Fruit fly (Drosophila melanogaster) whole organism, pupa: ENCODE results near the gene CG6912.
A peak's percentile ranks its signal among the peaks of the same experiment; 100 is the strongest.

Source experiments
- CG10348 ChIP-seq: fragments of 200-800 bp; sonication (Bioruptor generic); IDR thresholded peaks from 2 replicates; pipeline ENCODE4 v1.3.6; 2022; ENCODE audit warnings: missing biosample characterization, missing genetic modification characterization
- CG12605 ChIP-seq: fragments of 200-800 bp; sonication (Bioruptor generic); IDR thresholded peaks from 2 replicates; pipeline ENCODE4 v1.3.6; 2022; ENCODE audit warnings: missing biosample characterization, missing genetic modification characterization
- CG13204 ChIP-seq: fragments of 200-800 bp; sonication (Bioruptor generic); optimal IDR thresholded peaks from 2 replicates; lab custom pipeline; 2018; ENCODE audit warnings: missing biosample characterization, mild to moderate bottlenecking, missing genetic modification characterization, moderate library complexity
- CG14655 ChIP-seq: fragments of 200-800 bp; sonication (Bioruptor generic); optimal IDR thresholded peaks from 3 replicates; lab custom pipeline; 2017; ENCODE audit warnings: mild to moderate bottlenecking, missing biosample characterization, missing genetic modification reagents, missing genetic modification characterization
- CG15710 ChIP-seq: fragments of 200-800 bp; sonication (Bioruptor generic); optimal IDR thresholded peaks from 2 replicates; lab custom pipeline; 2018; ENCODE audit warnings: missing biosample characterization, mild to moderate bottlenecking, missing genetic modification characterization, moderate library complexity
- CG17806 ChIP-seq: fragments of 200-800 bp; sonication (Bioruptor generic); optimal IDR thresholded peaks from 2 replicates; lab custom pipeline; 2018; ENCODE audit warnings: missing biosample characterization, mild to moderate bottlenecking, missing genetic modification characterization, moderate library complexity
- CG32121 ChIP-seq: fragments of 200-800 bp; sonication (Bioruptor generic); IDR thresholded peaks from 2 replicates; pipeline ENCODE4 v1.3.6; 2022; ENCODE audit warnings: missing biosample characterization, missing genetic modification characterization
- CG34367 ChIP-seq: fragments of 200-800 bp; sonication (Bioruptor generic); optimal IDR thresholded peaks from 2 replicates; lab custom pipeline; 2018; ENCODE audit warnings: missing biosample characterization, mild to moderate bottlenecking, missing genetic modification characterization
- CG4496 ChIP-seq: fragments of 200-800 bp; sonication (Bioruptor generic); IDR thresholded peaks from 3 replicates; pipeline ENCODE4 v1.3.6; 2022; ENCODE audit warnings: missing biosample characterization, missing genetic modification characterization
- CG8159 ChIP-seq: fragments of 200-800 bp; sonication (Bioruptor generic); optimal IDR thresholded peaks from 3 replicates; lab custom pipeline; 2018; ENCODE audit warnings: missing biosample characterization, mild to moderate bottlenecking, missing genetic modification characterization, moderate library complexity
- CG8301 ChIP-seq: fragments of 200-800 bp; sonication (Bioruptor generic); optimal IDR thresholded peaks from 2 replicates; lab custom pipeline; 2018; ENCODE audit warnings: missing biosample characterization, mild to moderate bottlenecking, missing genetic modification characterization
- CG9948 ChIP-seq: fragments of 200-800 bp; sonication (Bioruptor generic); optimal IDR thresholded peaks from 2 replicates; lab custom pipeline; 2018; ENCODE audit warnings: missing biosample characterization, mild to moderate bottlenecking, missing genetic modification characterization, moderate library complexity
- D1 ChIP-seq: fragments of 200-800 bp; sonication (Bioruptor generic); optimal IDR thresholded peaks from 2 replicates; lab custom pipeline; 2018; ENCODE audit warnings: missing biosample characterization, mild to moderate bottlenecking, missing genetic modification characterization, moderate library complexity
- EcR ChIP-seq: fragments of 200-800 bp; sonication (Bioruptor generic); optimal IDR thresholded peaks from 3 replicates; lab custom pipeline; 2019; ENCODE audit warnings: missing biosample characterization, missing genetic modification characterization, mild to moderate bottlenecking, moderate library complexity, missing genetic modification reagents
- Ets98B ChIP-seq: fragments of 200-800 bp; sonication (Bioruptor generic); IDR thresholded peaks from 2 replicates; pipeline ENCODE4 v1.3.6; 2022; ENCODE audit warnings: missing biosample characterization, missing genetic modification characterization
- Pif1A ChIP-seq: fragments of 200-800 bp; sonication (Bioruptor generic); optimal IDR thresholded peaks from 3 replicates; lab custom pipeline; 2016; ENCODE audit warnings: missing biosample characterization, missing genetic modification characterization
- Pif1B ChIP-seq: fragments of 200-800 bp; sonication (Bioruptor generic); optimal IDR thresholded peaks from 3 replicates; lab custom pipeline; 2016; ENCODE audit warnings: missing biosample characterization, missing genetic modification characterization
- Snoo ChIP-seq: fragments of 200-800 bp; sonication (Bioruptor generic); optimal IDR thresholded peaks from 3 replicates; lab custom pipeline; 2017; ENCODE audit warnings: missing biosample characterization, mild to moderate bottlenecking, missing genetic modification characterization, inconsistent platforms
- fd96Ca ChIP-seq: fragments of 200-800 bp; sonication (Bioruptor generic); IDR thresholded peaks from 3 replicates; pipeline ENCODE4 v1.3.6; 2022; ENCODE audit warnings: missing biosample characterization, missing genetic modification characterization
- gl ChIP-seq: fragments of 200-800 bp; sonication (Bioruptor generic); optimal IDR thresholded peaks from 2 replicates; lab custom pipeline; 2018; ENCODE audit warnings: missing biosample characterization, mild to moderate bottlenecking, missing genetic modification characterization
- rn ChIP-seq: fragments of 200-800 bp; sonication (Bioruptor generic); IDR thresholded peaks from 2 replicates; pipeline ENCODE4 v1.3.6; 2022; ENCODE audit warnings: missing biosample characterization, missing genetic modification characterization

The CG6912 gene

dm6 chr3R:15114465-15115228 is 22.2 kb downstream of the CG6912 start:
- TF ChIP-seq CG12605 (GFP tag; lab: Robert Waterston, UW) = no peak
- peak; percentile 53 for TF ChIP-seq EcR (GFP tag; lab: Kevin White, UChicago)
- TF ChIP-seq CG4496 (GFP tag; lab: Robert Waterston, UW) = 0 out of 3 replicates have a peak, but pooled peaks have one; percentile 17
- TF ChIP-seq CG32121 (GFP tag; lab: Robert Waterston, UW) = peak; percentile 50; the same call in 1 of the 2 replicates
- peak; percentile 95 for TF ChIP-seq CG14655 (GFP tag; lab: Kevin White, UChicago)
- TF ChIP-seq gl (tag; lab: Kevin White, UChicago) = peak; percentile 39
- TF ChIP-seq CG9948 (tag; lab: Kevin White, UChicago) = peak; percentile 84
- peak; percentile 20 for TF ChIP-seq Snoo (tag; lab: Kevin White, UChicago)
- TF ChIP-seq CG10348 = no peak
- peak; percentile 64 for TF ChIP-seq CG34367 (tag; lab: Kevin White, UChicago)
- peak; percentile 40; the same call in 1 of the 2 replicates for TF ChIP-seq Ets98B
- peak; percentile 87 for TF ChIP-seq CG8159 (tag; lab: Kevin White, UChicago)
- TF ChIP-seq rn (GFP tag; lab: Robert Waterston, UW) = no peak
- peak; percentile 67 for TF ChIP-seq Pif1B
- TF ChIP-seq CG8301 = peak; percentile 91
- TF ChIP-seq D1 (tag; lab: Kevin White, UChicago) = peak; percentile 58
- TF ChIP-seq CG15710 (tag; lab: Kevin White, UChicago) = peak; percentile 81
- no peak for TF ChIP-seq CG13204
- TF ChIP-seq Pif1A = peak; percentile 83
- peak; percentile 66 for TF ChIP-seq CG17806
- TF ChIP-seq fd96Ca (GFP tag; lab: Robert Waterston, UW) = peak; percentile 66; the same call in 2 of the 3 replicates
- TF ChIP-seq, all 21 proteins: peak for 17

dm6 chr3R:15113584-15113983 is 23.2 kb downstream of the CG6912 start:
- no peak for TF ChIP-seq gl (tag; lab: Kevin White, UChicago)
- no peak for TF ChIP-seq Snoo (tag; lab: Kevin White, UChicago)
- TF ChIP-seq CG32121 (GFP tag; lab: Robert Waterston, UW) = no peak
- no peak for TF ChIP-seq CG12605 (GFP tag; lab: Robert Waterston, UW)
- TF ChIP-seq Ets98B = peak; percentile 28; the same call in 1 of the 2 replicates
- TF ChIP-seq CG4496 (GFP tag; lab: Robert Waterston, UW) = peak; percentile 41; the same call in 2 of the 3 replicates
- peak; percentile 54 for TF ChIP-seq CG9948 (tag; lab: Kevin White, UChicago)
- TF ChIP-seq CG10348 = no peak
- TF ChIP-seq CG8159 (tag; lab: Kevin White, UChicago) = peak; percentile 42
- no peak for TF ChIP-seq rn (GFP tag; lab: Robert Waterston, UW)
- TF ChIP-seq CG17806 = peak; percentile 36
- TF ChIP-seq EcR (GFP tag; lab: Kevin White, UChicago) = no peak
- TF ChIP-seq CG14655 (GFP tag; lab: Kevin White, UChicago) = peak; percentile 77
- no peak for TF ChIP-seq D1 (tag; lab: Kevin White, UChicago)
- peak; percentile 14 for TF ChIP-seq CG15710 (tag; lab: Kevin White, UChicago)
- TF ChIP-seq CG13204 = no peak
- peak; percentile 73 for TF ChIP-seq CG8301
- TF ChIP-seq Pif1A = no peak
- TF ChIP-seq Pif1B = no peak

- no peak for TF ChIP-seq CG10348
- peak; percentile 20 for TF ChIP-seq CG9948 (tag; lab: Kevin White, UChicago)
- peak; percentile 40 for TF ChIP-seq CG34367 (tag; lab: Kevin White, UChicago)
- TF ChIP-seq D1 (tag; lab: Kevin White, UChicago) = no peak
- peak; percentile 69 for TF ChIP-seq Pif1A
- peak; percentile 59; the same call in 1 of the 3 replicates for TF ChIP-seq fd96Ca (GFP tag; lab: Robert Waterston, UW)
- TF ChIP-seq CG17806 = no peak
- peak; percentile 62; the same call in 2 of the 3 replicates for TF ChIP-seq CG4496 (GFP tag; lab: Robert Waterston, UW)
- peak; percentile 30 for TF ChIP-seq CG15710 (tag; lab: Kevin White, UChicago)
- no peak for TF ChIP-seq rn (GFP tag; lab: Robert Waterston, UW)
- no peak for TF ChIP-seq CG8301
- TF ChIP-seq CG14655 (GFP tag; lab: Kevin White, UChicago) = no peak
- peak; percentile 22; the same call in 1 of the 2 replicates for TF ChIP-seq Ets98B
- TF ChIP-seq CG8159 (tag; lab: Kevin White, UChicago) = peak; percentile 27
- 0 out of 2 replicates have a peak, but pooled peaks have one; percentile 14 for TF ChIP-seq CG32121 (GFP tag; lab: Robert Waterston, UW)
- peak; percentile 76 for TF ChIP-seq Pif1B
- TF ChIP-seq gl (tag; lab: Kevin White, UChicago) = no peak
- peak; percentile 70; the same call in 1 of the 2 replicates for TF ChIP-seq CG12605 (GFP tag; lab: Robert Waterston, UW)
- TF ChIP-seq CG13204 = peak; percentile 31
- TF ChIP-seq EcR (GFP tag; lab: Kevin White, UChicago) = peak; percentile 75
- peak; percentile 37 for TF ChIP-seq Snoo (tag; lab: Kevin White, UChicago)
- TF ChIP-seq, all 21 proteins: peak for 14
Measured at dm6 chr3R:15112232-15112631, 24.6 kb downstream of the CG6912 start.

- TF ChIP-seq CG10348 (no peak), rn (GFP tag; lab: Robert Waterston, UW) (0 out of 2 replicates have a peak, but pooled peaks have one; percentile 16), fd96Ca (GFP tag; lab: Robert Waterston, UW) (0 out of 3 replicates have a peak, but pooled peaks have one; percentile 36), CG13204 (no peak), Snoo (tag; lab: Kevin White, UChicago) (no peak), CG15710 (tag; lab: Kevin White, UChicago) (peak; percentile 13), D1 (tag; lab: Kevin White, UChicago) (no peak), CG34367 (tag; lab: Kevin White, UChicago) (no peak), CG8159 (tag; lab: Kevin White, UChicago) (peak; percentile 27), CG14655 (GFP tag; lab: Kevin White, UChicago) (peak; percentile 38), Ets98B (peak; percentile 56), CG4496 (GFP tag; lab: Robert Waterston, UW) (peak; percentile 58; the same call in 2 of the 3 replicates), Pif1A (peak; percentile 17), CG32121 (GFP tag; lab: Robert Waterston, UW) (0 out of 2 replicates have a peak, but pooled peaks have one; percentile 27), CG8301 (peak; percentile 48)
Measured at dm6 chr3R:15110135-15110534, 26.7 kb downstream of the CG6912 start.
